Fruit fly (Drosophila melanogaster) whole organism, embryonic: ENCODE results near the gene CG5188.
A peak's percentile ranks its signal among the peaks of the same experiment; 100 is the strongest.

Experiments used
- Aef1 ChIP-seq: fragments of 200-800 bp; sonication (Bioruptor generic); IDR thresholded peaks from 3 replicates; pipeline ENCODE4 v1.3.6; 2022; ENCODE audit warnings: missing biosample characterization, missing genetic modification characterization
- Asciz ChIP-seq: fragments of 200-800 bp; sonication (Bioruptor generic); optimal IDR thresholded peaks from 2 replicates; lab custom pipeline; 2017; ENCODE audit warnings: missing biosample characterization, mild to moderate bottlenecking, missing genetic modification characterization, missing genetic modification reagents
- Awh ChIP-seq: fragments of 200-800 bp; sonication (Bioruptor generic); IDR thresholded peaks from 2 replicates; pipeline ENCODE4, ENCODE4 v1.3.6; 2022; ENCODE audit warnings: missing biosample characterization, missing genetic modification characterization
- B-H2 ChIP-seq: fragments of 200-800 bp; sonication (Bioruptor generic); optimal IDR thresholded peaks from 2 replicates; lab custom pipeline; 2018; ENCODE audit warnings: missing biosample characterization, mild to moderate bottlenecking, missing genetic modification characterization
- CG11247 ChIP-seq: fragments of 200-800 bp; sonication (Bioruptor generic); IDR thresholded peaks from 2 replicates; pipeline ENCODE4 v1.3.6; 2022; ENCODE audit warnings: missing biosample characterization, missing genetic modification characterization
- CG11504 ChIP-seq: fragments of 200-800 bp; sonication (Bioruptor generic); optimal IDR thresholded peaks from 3 replicates; lab custom pipeline; 2019; ENCODE audit warnings: missing biosample characterization, mild to moderate bottlenecking, missing genetic modification characterization, moderate library complexity
- CG12219 ChIP-seq: fragments of 200-800 bp; sonication (Bioruptor generic); optimal IDR thresholded peaks from 3 replicates; lab custom pipeline; 2018; ENCODE audit warnings: missing biosample characterization, mild to moderate bottlenecking, missing genetic modification characterization
- CG12769 ChIP-seq: fragments of 200-800 bp; sonication (Bioruptor generic); optimal IDR thresholded peaks from 2 replicates; lab custom pipeline; 2019; ENCODE audit warnings: missing biosample characterization, mild to moderate bottlenecking, missing genetic modification characterization, moderate library complexity
- CG14860 ChIP-seq: fragments of 200-800 bp; sonication (Bioruptor generic); IDR thresholded peaks from 3 replicates; pipeline ENCODE4 v1.3.6; 2022; ENCODE audit warnings: missing biosample characterization, missing genetic modification characterization; ENCODE audit not compliant: partially characterized antibody
- CG15696 ChIP-seq: fragments of 200-800 bp; sonication (Bioruptor generic); optimal IDR thresholded peaks from 2 replicates; lab custom pipeline; 2019; ENCODE audit warnings: missing biosample characterization, mild to moderate bottlenecking, missing genetic modification characterization, moderate library complexity
- CG17361 ChIP-seq: fragments of 200-800 bp; sonication (Bioruptor generic); IDR thresholded peaks from 3 replicates; pipeline ENCODE4 v1.3.6; 2022; ENCODE audit warnings: missing biosample characterization, missing genetic modification characterization
- CG18599 ChIP-seq: fragments of 200-800 bp; sonication (Bioruptor generic); optimal IDR thresholded peaks from 3 replicates; lab custom pipeline; 2017; ENCODE audit warnings: missing biosample characterization, missing genetic modification characterization, mild to moderate bottlenecking, moderate library complexity, missing genetic modification reagents
- CG2678 ChIP-seq: fragments of 200-800 bp; sonication (Bioruptor generic); optimal IDR thresholded peaks from 3 replicates; lab custom pipeline; 2019; ENCODE audit warnings: missing biosample characterization, mild to moderate bottlenecking, missing genetic modification characterization, moderate library complexity
- CG2875 ChIP-seq: fragments of 200-800 bp; sonication (Bioruptor generic); optimal IDR thresholded peaks from 2 replicates; lab custom pipeline; 2017; ENCODE audit warnings: missing biosample characterization, mild to moderate bottlenecking, missing genetic modification characterization, missing genetic modification reagents
- CG32767 ChIP-seq: fragments of 200-800 bp; sonication (Bioruptor generic); IDR thresholded peaks from 2 replicates; pipeline ENCODE4 v1.3.6; 2022; ENCODE audit warnings: missing biosample characterization, missing genetic modification characterization
- CG34376 ChIP-seq: fragments of 200-800 bp; sonication (Bioruptor generic); optimal IDR thresholded peaks from 2 replicates; lab custom pipeline; 2018; ENCODE audit warnings: missing biosample characterization, mild to moderate bottlenecking, missing genetic modification characterization
- CG3838 ChIP-seq: fragments of 200-800 bp; sonication (Bioruptor generic); optimal IDR thresholded peaks from 3 replicates; lab custom pipeline; 2016; ENCODE audit warnings: missing biosample characterization, missing genetic modification characterization
- CG7928 ChIP-seq: fragments of 200-800 bp; sonication (Bioruptor generic); optimal IDR thresholded peaks from 2 replicates; lab custom pipeline; 2017; ENCODE audit warnings: missing biosample characterization, mild to moderate bottlenecking, missing genetic modification characterization
- CG9932 ChIP-seq: fragments of 200-800 bp; sonication (Bioruptor generic); IDR thresholded peaks from 2 replicates; pipeline ENCODE4 v1.3.6; 2022; ENCODE audit warnings: missing biosample characterization, missing genetic modification characterization
- Doc2 ChIP-seq: fragments of 200-800 bp; sonication (Bioruptor generic); IDR thresholded peaks from 2 replicates; pipeline ENCODE4 v1.3.6; 2022; ENCODE audit warnings: missing biosample characterization, missing genetic modification characterization
- Drgx ChIP-seq: fragments of 200-800 bp; sonication (Bioruptor generic); IDR thresholded peaks from 2 replicates; pipeline ENCODE4 v1.3.6; 2022; ENCODE audit warnings: missing biosample characterization, missing genetic modification characterization
- ERR ChIP-seq: fragments of 200-800 bp; sonication (Bioruptor generic); optimal IDR thresholded peaks from 2 replicates; lab custom pipeline; 2016; ENCODE audit warnings: missing biosample characterization, missing genetic modification characterization
- Fer1 ChIP-seq: fragments of 200-800 bp; sonication (Bioruptor generic); optimal IDR thresholded peaks from 2 replicates; lab custom pipeline; 2017; ENCODE audit warnings: missing biosample characterization, mild to moderate bottlenecking, missing genetic modification characterization
- HLH4C ChIP-seq: fragments of 200-800 bp; sonication (Bioruptor generic); IDR thresholded peaks from 3 replicates; pipeline ENCODE4 v1.3.6; 2022; ENCODE audit warnings: missing biosample characterization, missing genetic modification characterization; ENCODE audit not compliant: partially characterized antibody
- HLHmδ ChIP-seq: fragments of 200-800 bp; sonication (Bioruptor generic); optimal IDR thresholded peaks from 2 replicates; lab custom pipeline; 2018; ENCODE audit warnings: missing biosample characterization, mild to moderate bottlenecking, missing genetic modification characterization, moderate library complexity
- HmgD ChIP-seq: fragments of 200-800 bp; sonication (Bioruptor generic); optimal IDR thresholded peaks from 3 replicates; lab custom pipeline; 2016; ENCODE audit warnings: missing biosample characterization, missing genetic modification characterization
- Hmx ChIP-seq: fragments of 200-800 bp; sonication (Bioruptor generic); optimal IDR thresholded peaks from 2 replicates; lab custom pipeline; 2016; ENCODE audit warnings: missing biosample characterization, missing genetic modification characterization
- Hsf ChIP-seq: fragments of 200-800 bp; sonication (Bioruptor generic); optimal IDR thresholded peaks from 3 replicates; lab custom pipeline; 2016; ENCODE audit warnings: missing biosample characterization, missing genetic modification characterization
- MESR4 ChIP-seq: fragments of 200-800 bp; sonication (Bioruptor generic); optimal IDR thresholded peaks from 2 replicates; lab custom pipeline; 2018; ENCODE audit warnings: missing biosample characterization, mild to moderate bottlenecking, missing genetic modification characterization, moderate library complexity
- Max ChIP-seq: fragments of 200-800 bp; sonication (Bioruptor generic); optimal IDR thresholded peaks from 2 replicates; lab custom pipeline; 2016; ENCODE audit warnings: missing biosample characterization, mild to moderate bottlenecking, missing genetic modification characterization
- Med ChIP-seq: fragments of 200-800 bp; sonication (Bioruptor generic); peaks from one replicate; lab custom pipeline; 2016; ENCODE audit warnings: missing biosample characterization, missing genetic modification characterization, mild to moderate bottlenecking, inconsistent platforms, moderate library complexity
- Mes4 ChIP-seq: fragments of 200-800 bp; sonication (Bioruptor generic); optimal IDR thresholded peaks from 2 replicates; lab custom pipeline; 2016; ENCODE audit warnings: missing biosample characterization, missing genetic modification characterization
- NC2β ChIP-seq: fragments of 200-800 bp; sonication (Bioruptor generic); optimal IDR thresholded peaks from 2 replicates; lab custom pipeline; 2016; ENCODE audit warnings: missing biosample characterization, missing genetic modification characterization
- Optix ChIP-seq: fragments of 200-800 bp; sonication (Bioruptor generic); IDR thresholded peaks from 3 replicates; pipeline ENCODE4 v1.3.6; 2022; ENCODE audit warnings: missing biosample characterization, missing genetic modification characterization
- Sry-β ChIP-seq: fragments of 200-800 bp; sonication (Bioruptor generic); optimal IDR thresholded peaks from 2 replicates; lab custom pipeline; 2018; ENCODE audit warnings: missing biosample characterization, mild to moderate bottlenecking, missing genetic modification characterization, moderate library complexity
- ap ChIP-seq: fragments of 200-800 bp; sonication (Bioruptor generic); IDR thresholded peaks from 2 replicates; pipeline ENCODE4 v1.3.6; 2022; ENCODE audit warnings: missing biosample characterization, missing genetic modification characterization
- az2 ChIP-seq: fragments of 200-800 bp; sonication (Bioruptor generic); optimal IDR thresholded peaks from 3 replicates; lab custom pipeline; 2016; ENCODE audit warnings: missing biosample characterization, missing genetic modification characterization
- dati ChIP-seq: fragments of 200-800 bp; sonication (Bioruptor generic); IDR thresholded peaks from 2 replicates; pipeline ENCODE4 v1.3.6; 2022; ENCODE audit warnings: missing biosample characterization, missing genetic modification characterization
- emc ChIP-seq: fragments of 200-800 bp; sonication (Bioruptor generic); optimal IDR thresholded peaks from 2 replicates; lab custom pipeline; 2016; ENCODE audit warnings: missing biosample characterization, missing genetic modification characterization
- en ChIP-seq: fragments of 200-800 bp; sonication (Bioruptor generic); optimal IDR thresholded peaks from 2 replicates; lab custom pipeline; 2016; ENCODE audit warnings: missing biosample characterization, missing genetic modification characterization
- fd102C ChIP-seq: fragments of 200-800 bp; sonication (Bioruptor generic); optimal IDR thresholded peaks from 2 replicates; lab custom pipeline; 2018; ENCODE audit warnings: missing biosample characterization, mild to moderate bottlenecking, missing genetic modification characterization, moderate library complexity
- fru ChIP-seq: fragments of >200 bp; optimal IDR thresholded peaks from 2 replicates; lab custom pipeline; 2017
- insv ChIP-seq, 2 experiments: fragments of 200-800 bp; sonication (Bioruptor generic); optimal IDR thresholded peaks; 3 replicates each; lab custom pipeline; 2016 to 2018; ENCODE audit warnings: missing biosample characterization in 2 of 2, missing genetic modification characterization in 2 of 2
- kni ChIP-seq: fragments of 200-800 bp; sonication (Bioruptor generic); optimal IDR thresholded peaks from 3 replicates; lab custom pipeline; 2017; ENCODE audit warnings: mild to moderate bottlenecking, missing biosample characterization, missing genetic modification reagents, missing genetic modification characterization
- org-1 ChIP-seq: fragments of 200-800 bp; sonication (Bioruptor generic); optimal IDR thresholded peaks from 2 replicates; lab custom pipeline; 2017; ENCODE audit warnings: missing biosample characterization, missing genetic modification characterization
- sim ChIP-seq: fragments of 200-800 bp; sonication (Bioruptor generic); IDR thresholded peaks from 2 replicates; pipeline ENCODE4 v1.3.6; 2022; ENCODE audit warnings: missing biosample characterization, missing genetic modification characterization
- sob ChIP-seq: fragments of 200-800 bp; sonication (Bioruptor generic); IDR thresholded peaks from 2 replicates; pipeline ENCODE4 v1.3.6; 2022; ENCODE audit warnings: missing biosample characterization, missing genetic modification characterization
- tin ChIP-seq: fragments of 200-800 bp; sonication (Bioruptor generic); optimal IDR thresholded peaks from 3 replicates; lab custom pipeline; 2016; ENCODE audit warnings: missing biosample characterization, missing genetic modification characterization
- tna ChIP-seq: fragments of 200-800 bp; sonication (Bioruptor generic); IDR thresholded peaks from 2 replicates; pipeline ENCODE4 v1.3.6; 2022; ENCODE audit warnings: missing biosample characterization, missing genetic modification characterization; ENCODE audit not compliant: partially characterized antibody
- tx ChIP-seq: fragments of 200-800 bp; sonication (Bioruptor generic); optimal IDR thresholded peaks from 2 replicates; lab custom pipeline; 2016; ENCODE audit warnings: missing biosample characterization, missing genetic modification characterization
- vfl ChIP-seq: fragments of 200-800 bp; sonication (Bioruptor generic); optimal IDR thresholded peaks from 2 replicates; lab custom pipeline; 2016; ENCODE audit warnings: missing biosample characterization, missing genetic modification characterization

CG5188 gene

DNA sequence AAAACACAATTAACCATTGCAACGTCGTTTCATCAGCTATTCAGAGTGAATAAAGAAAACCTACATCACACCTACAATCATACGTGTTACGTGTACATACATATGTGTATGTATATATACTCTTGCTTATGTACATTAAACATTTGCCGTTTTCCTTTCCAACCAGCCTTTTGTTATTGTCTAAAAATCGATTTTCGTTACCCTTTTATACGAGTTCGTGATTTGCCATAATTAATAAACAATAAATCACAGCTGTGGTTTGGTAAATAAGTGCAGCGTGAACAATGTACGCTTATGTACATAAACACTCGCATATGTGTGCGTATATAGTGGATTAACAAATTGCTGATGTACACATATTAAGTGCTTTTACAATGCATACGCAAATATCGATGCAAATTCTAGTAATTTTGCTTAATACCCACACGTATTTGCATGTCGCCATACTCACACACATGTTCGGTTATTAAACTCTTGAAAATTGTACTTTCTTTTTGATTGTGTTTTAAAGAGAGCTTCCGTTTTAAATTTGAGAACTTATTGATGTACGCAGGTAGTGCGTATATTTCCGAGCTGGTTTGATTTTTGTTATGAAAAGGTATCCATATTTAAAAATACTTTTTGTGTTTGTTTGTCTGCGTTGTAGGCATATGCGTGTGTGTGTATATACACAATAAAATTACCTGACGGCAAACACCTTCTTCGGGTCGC is 31.6 kb upstream of the CG5188 start (continued):
- TF ChIP-seq CG11247, result no peak
- TF ChIP-seq HLHmδ (GFP tag; lab: Kevin White, UChicago), result no peak
- no peak for TF ChIP-seq CG2678 (tag; lab: Kevin White, UChicago)
- no peak for TF ChIP-seq CG14860 (GFP tag; lab: Robert Waterston, UW)
- TF ChIP-seq org-1 (GFP tag; lab: Kevin White, UChicago), result no peak
- no peak for TF ChIP-seq sob
- no peak for TF ChIP-seq CG7928 (GFP tag; lab: Kevin White, UChicago)
- TF ChIP-seq Mes4, result no peak
- TF ChIP-seq ERR (GFP tag; lab: Kevin White, UChicago), result no peak
- peak; percentile 60 for TF ChIP-seq CG34376
- TF ChIP-seq az2, result no peak
- TF ChIP-seq Hsf (GFP tag; lab: Kevin White, UChicago), result no peak
- no peak for TF ChIP-seq Doc2 (GFP tag; lab: Robert Waterston, UW)
- no peak for TF ChIP-seq CG18599 (GFP tag; lab: Kevin White, UChicago)
- TF ChIP-seq Aef1 (GFP tag; lab: Robert Waterston, UW), result no peak
- TF ChIP-seq emc (GFP tag; lab: Kevin White, UChicago), result no peak
- TF ChIP-seq CG3838 (GFP tag; lab: Kevin White, UChicago), result no peak
- no peak for TF ChIP-seq fru
- TF ChIP-seq CG9932 (GFP tag; lab: Robert Waterston, UW), result no peak
- no peak for TF ChIP-seq B-H2
- no peak for TF ChIP-seq HLH4C (GFP tag; lab: Robert Waterston, UW)
- TF ChIP-seq Awh (GFP tag; lab: Robert Waterston, UW), result no peak
- TF ChIP-seq insv (GFP tag; optimal IDR thresholded peaks at IDR 0.05; lab: Kevin White, UChicago), result no peak
- no peak for TF ChIP-seq CG15696 (tag; lab: Kevin White, UChicago)
- TF ChIP-seq Max (GFP tag; lab: Kevin White, UChicago), result no peak
- no peak for TF ChIP-seq tx
- no peak for TF ChIP-seq fd102C (GFP tag; lab: Kevin White, UChicago)
- TF ChIP-seq Asciz, result peak; percentile 24
- TF ChIP-seq Optix, result no peak
- peak; percentile 70 for TF ChIP-seq MESR4
- no peak for TF ChIP-seq CG17361 (GFP tag; lab: Robert Waterston, UW)
- TF ChIP-seq CG32767 (GFP tag; lab: Robert Waterston, UW), result peak; percentile 19; the same call in 1 of the 2 replicates
- TF ChIP-seq dati, result no peak
- TF ChIP-seq Fer1 (GFP tag; lab: Kevin White, UChicago), result peak; percentile 49
- no peak for TF ChIP-seq CG11504 (tag; lab: Kevin White, UChicago)
- no peak for TF ChIP-seq Drgx (GFP tag; lab: Robert Waterston, UW)
- TF ChIP-seq sim (GFP tag; lab: Robert Waterston, UW), result no peak
- no peak for TF ChIP-seq en
- TF ChIP-seq NC2β (GFP tag; lab: Kevin White, UChicago), result no peak
- TF ChIP-seq tna, result 0 out of 2 replicates have a peak, but pooled peaks have one; percentile 17
- no peak for TF ChIP-seq tin (GFP tag; lab: Kevin White, UChicago)
- no peak for TF ChIP-seq CG12219 (GFP tag; lab: Kevin White, UChicago)
- peak; percentile 37 for TF ChIP-seq kni (GFP tag; lab: Kevin White, UChicago)
- peak; percentile 70 for TF ChIP-seq Med (GFP tag; lab: Kevin White, UChicago)
- no peak for TF ChIP-seq CG12769 (tag; lab: Kevin White, UChicago)
- TF ChIP-seq HmgD, result no peak
- no peak for TF ChIP-seq vfl (GFP tag; lab: Kevin White, UChicago)
- TF ChIP-seq Sry-β, result no peak
- TF ChIP-seq CG2875 (GFP tag; lab: Kevin White, UChicago), result no peak
- TF ChIP-seq ap (GFP tag; lab: Robert Waterston, UW), result no peak
- no peak for TF ChIP-seq Hmx
